ENCODE assay signal across 5 worm cellular contexts in the genomic region with DNA sequence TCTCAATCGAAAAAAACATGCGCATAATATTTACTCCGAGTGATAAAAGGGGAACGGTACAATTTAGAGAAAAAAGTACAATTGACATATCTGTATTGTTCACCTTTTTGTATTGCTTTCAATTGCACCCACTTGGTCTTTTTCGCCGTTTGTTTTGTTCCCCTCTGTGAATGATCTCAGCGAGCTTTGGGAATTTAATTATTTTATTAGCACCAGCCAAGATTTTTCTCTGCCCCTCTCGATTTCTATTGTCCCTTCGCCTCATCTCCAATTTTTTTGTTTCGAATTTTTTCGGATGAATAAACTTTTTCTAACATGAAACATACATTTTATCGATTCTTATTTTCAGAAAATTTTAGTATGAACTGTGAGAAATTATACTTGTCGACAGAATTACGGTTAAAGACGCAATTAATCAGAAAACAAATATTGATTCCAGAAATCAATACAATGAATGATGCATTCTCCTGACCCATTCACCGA.
TF ChIP-seq lines count a peak whose summit lies in the region.

A gene (plus strand): TSS at position 433 of the 483 bp plus-strand sequence.

TF ChIP-seq in whole organism, L1 larva, 84 proteins besides CTCF, POLR2A, EP300 and RAD21:
- TF ChIP-seq aly-2 (tag; optimal IDR thresholded peaks at IDR 0.05; lab: Kevin White, UChicago): peak; percentile 59
- TF ChIP-seq mep-1 (tag; optimal IDR thresholded peaks at IDR 0.05; lab: Kevin White, UChicago): no peak
- no peak for TF ChIP-seq efl-1 (optimal IDR thresholded peaks at IDR 0.05; lab: Kevin White, UChicago)
- TF ChIP-seq efl-1 (GFP tag; optimal IDR thresholded peaks at IDR 0.05 in 1 of 2; lab: Kevin White, UChicago): peak in 1 of 2 experiments; percentile 65
- no peak for TF ChIP-seq dpl-1 (GFP tag; optimal IDR thresholded peaks at IDR 0.05; lab: Kevin White, UChicago)
- peak; percentile 31 for TF ChIP-seq lin-14 (GFP tag; optimal IDR thresholded peaks at IDR 0.05; lab: Kevin White, UChicago)

TF ChIP-seq in whole organism, L4 larva, 104 proteins besides CTCF, POLR2A, EP300 and RAD21 (continues in another document):
- no peak for TF ChIP-seq mep-1 (tag; optimal IDR thresholded peaks at IDR 0.05; lab: Kevin White, UChicago)
- TF ChIP-seq lin-38 (GFP tag; IDR thresholded peaks at IDR 0.05; lab: Robert Waterston, UW): 0 out of 2 replicates have a peak, but pooled peaks have one; percentile 32
- TF ChIP-seq egl-27 (tag; optimal IDR thresholded peaks at IDR 0.05; lab: Kevin White, UChicago): no peak
- TF ChIP-seq ztf-7 (tag; optimal IDR thresholded peaks at IDR 0.05; lab: Kevin White, UChicago): no peak
- TF ChIP-seq F49E8.2 (tag; optimal IDR thresholded peaks at IDR 0.05; lab: Kevin White, UChicago; ENCODE audit: borderline replicate concordance): no peak
- no peak for TF ChIP-seq T20F7.1 (GFP tag; optimal IDR thresholded peaks at IDR 0.05; lab: Kevin White, UChicago)
- no peak for TF ChIP-seq snpc-4 (tag; optimal IDR thresholded peaks at IDR 0.05; lab: Kevin White, UChicago)
- no peak for TF ChIP-seq Y75B8A.6 (GFP tag; IDR thresholded peaks at IDR 0.05; lab: Robert Waterston, UW)
- 0 out of 2 replicates have a peak, but pooled peaks have one; percentile 45 for TF ChIP-seq arid-1 (GFP tag; conservative IDR thresholded peaks at IDR 0.05; lab: Robert Waterston, UW)
- TF ChIP-seq ama-1 (optimal IDR thresholded peaks at IDR 0.05; lab: Kevin White, UChicago): peak; percentile 8
- TF ChIP-seq saeg-2 (GFP tag; IDR thresholded peaks at IDR 0.05; lab: Robert Waterston, UW): no peak
- TF ChIP-seq daf-19 (GFP tag; conservative IDR thresholded peaks at IDR 0.05; lab: Robert Waterston, UW): no peak
- no peak for TF ChIP-seq daf-16 (GFP tag; optimal IDR thresholded peaks at IDR 0.05; lab: Kevin White, UChicago)
- TF ChIP-seq daf-16 (tag; optimal IDR thresholded peaks at IDR 0.05; lab: Kevin White, UChicago): no peak
- TF ChIP-seq unc-62 (GFP tag; optimal IDR thresholded peaks at IDR 0.05 in 1 of 2; lab: Kevin White, UChicago): peak in 1 of 2 experiments; percentile 61
- no peak for TF ChIP-seq unc-62 (tag; optimal IDR thresholded peaks at IDR 0.05; lab: Kevin White, UChicago)
- no peak for TF ChIP-seq ZK546.5 (tag; optimal IDR thresholded peaks at IDR 0.05; lab: Kevin White, UChicago)
- no peak for TF ChIP-seq Y105C5A.15 (GFP tag; IDR thresholded peaks at IDR 0.05; lab: Robert Waterston, UW)
- TF ChIP-seq ZK337.2 (GFP tag; IDR thresholded peaks at IDR 0.05; lab: Robert Waterston, UW): no peak
- TF ChIP-seq mxl-3 (GFP tag; optimal IDR thresholded peaks at IDR 0.05; lab: Kevin White, UChicago): no peak

TF ChIP-seq in whole organism, late embryonic, 69 proteins besides CTCF, POLR2A, EP300 and RAD21:
- TF ChIP-seq unc-42 (tag; optimal IDR thresholded peaks at IDR 0.05; lab: Kevin White, UChicago) (peak; percentile 40), fkh-10 (GFP tag; optimal IDR thresholded peaks at IDR 0.05; lab: Kevin White, UChicago) (no peak)

TF ChIP-seq in whole organism, mixed stage, embryonic, 35 proteins besides CTCF, POLR2A, EP300 and RAD21:
- TF ChIP-seq ces-1 (GFP tag; optimal IDR thresholded peaks at IDR 0.05; lab: Kevin White, UChicago) (peak; percentile 64), elt-3 (tag; optimal IDR thresholded peaks at IDR 0.05; lab: Kevin White, UChicago) (no peak), flh-1 (GFP tag; optimal IDR thresholded peaks at IDR 0.05; lab: Kevin White, UChicago) (no peak), tbx-8 (GFP tag; optimal IDR thresholded peaks at IDR 0.05; lab: Kevin White, UChicago) (no peak), sptf-1 (tag; optimal IDR thresholded peaks at IDR 0.05; lab: Kevin White, UChicago) (no peak), ceh-83 (GFP tag; optimal IDR thresholded peaks at IDR 0.05; lab: Kevin White, UChicago) (no peak), mab-5 (tag; optimal IDR thresholded peaks at IDR 0.05; lab: Kevin White, UChicago) (no peak), ceh-39 (tag; optimal IDR thresholded peaks at IDR 0.05; lab: Kevin White, UChicago) (no peak)
TF ChIP-seq in whole organism, mixed stage, embryonic: peak in this region for 1.

TF ChIP-seq in whole organism, young adult, 124 proteins besides CTCF, POLR2A, EP300 and RAD21 (continues in another document):
- TF ChIP-seq nfyb-1 (GFP tag; IDR thresholded peaks at IDR 0.05; lab: Robert Waterston, UW): 0 out of 2 replicates have a peak, but pooled peaks have one; percentile 29
- TF ChIP-seq F52B5.7 (tag; optimal IDR thresholded peaks at IDR 0.05; lab: Kevin White, UChicago): no peak
- TF ChIP-seq cebp-1 (GFP tag; IDR thresholded peaks at IDR 0.05; lab: Robert Waterston, UW): no peak
- TF ChIP-seq cebp-1 (tag; optimal IDR thresholded peaks at IDR 0.05; lab: Kevin White, UChicago): peak; percentile 11
- no peak for TF ChIP-seq mxl-1 (tag; optimal IDR thresholded peaks at IDR 0.05; lab: Kevin White, UChicago)
- no peak for TF ChIP-seq lsy-27 (tag; optimal IDR thresholded peaks at IDR 0.05; lab: Kevin White, UChicago; ENCODE audit: borderline replicate concordance, insufficient read depth)
- peak; percentile 45; the same call in 1 of the 2 replicates for TF ChIP-seq rcor-1 (GFP tag; IDR thresholded peaks at IDR 0.05; lab: Robert Waterston, UW)
- no peak for TF ChIP-seq unc-62 (GFP tag; optimal IDR thresholded peaks at IDR 0.05; lab: Kevin White, UChicago)
- no peak for TF ChIP-seq lir-1 (GFP tag; conservative IDR thresholded peaks at IDR 0.05; lab: Robert Waterston, UW)
- no peak for TF ChIP-seq Y67H2A.10 (GFP tag; conservative IDR thresholded peaks at IDR 0.05; lab: Robert Waterston, UW)
- TF ChIP-seq Y79H2A.3 (GFP tag; conservative IDR thresholded peaks at IDR 0.05; lab: Robert Waterston, UW): no peak
- no peak for TF ChIP-seq unc-130 (GFP tag; optimal IDR thresholded peaks at IDR 0.05; lab: Kevin White, UChicago)
- peak; percentile 84 for TF ChIP-seq F39B2.1 (GFP tag; IDR thresholded peaks at IDR 0.05; lab: Robert Waterston, UW)
- TF ChIP-seq him-1 (tag; optimal IDR thresholded peaks at IDR 0.05; lab: Kevin White, UChicago): no peak
- no peak for TF ChIP-seq hrde-1 (tag; optimal IDR thresholded peaks at IDR 0.05; lab: Kevin White, UChicago; ENCODE audit: borderline replicate concordance)
- no peak for TF ChIP-seq T07F8.4 (tag; optimal IDR thresholded peaks at IDR 0.05; lab: Kevin White, UChicago)
- TF ChIP-seq repo-1 (tag; optimal IDR thresholded peaks at IDR 0.05; lab: Kevin White, UChicago): no peak
- no peak for TF ChIP-seq C17E4.6 (GFP tag; IDR thresholded peaks at IDR 0.05; lab: Robert Waterston, UW)
- TF ChIP-seq rpc-1 (optimal IDR thresholded peaks at IDR 0.05; lab: Kevin White, UChicago): no peak
- TF ChIP-seq rpc-1 (tag; optimal IDR thresholded peaks at IDR 0.05; lab: Kevin White, UChicago): no peak
- TF ChIP-seq attf-3 (GFP tag; conservative IDR thresholded peaks at IDR 0.05; lab: Robert Waterston, UW): no peak
- no peak for TF ChIP-seq hlh-26 (GFP tag; conservative IDR thresholded peaks at IDR 0.05; lab: Robert Waterston, UW)
- TF ChIP-seq nhr-27 (tag; optimal IDR thresholded peaks at IDR 0.05; lab: Kevin White, UChicago): peak; percentile 78
- no peak for TF ChIP-seq snpc-1.3 (tag; optimal IDR thresholded peaks at IDR 0.05; lab: Kevin White, UChicago; ENCODE audit: insufficient read depth)
- no peak for TF ChIP-seq F57A8.1 (GFP tag; optimal IDR thresholded peaks at IDR 0.05; lab: Kevin White, UChicago)
- TF ChIP-seq ccch-3 (GFP tag; optimal IDR thresholded peaks at IDR 0.05; lab: Kevin White, UChicago): no peak
- TF ChIP-seq F23B12.7 (tag; optimal IDR thresholded peaks at IDR 0.05; lab: Kevin White, UChicago; ENCODE audit: insufficient read depth): no peak
- TF ChIP-seq attf-6 (GFP tag; IDR thresholded peaks at IDR 0.05; lab: Robert Waterston, UW): no peak
- TF ChIP-seq ceh-40 (GFP tag; IDR thresholded peaks at IDR 0.05; lab: Robert Waterston, UW): no peak
- TF ChIP-seq snpc-1.1 (tag; optimal IDR thresholded peaks at IDR 0.05; lab: Kevin White, UChicago; ENCODE audit: insufficient read depth): no peak
- no peak for TF ChIP-seq madf-10 (tag; optimal IDR thresholded peaks at IDR 0.05; lab: Kevin White, UChicago)
- TF ChIP-seq akir-1 (GFP tag; optimal IDR thresholded peaks at IDR 0.05; lab: Kevin White, UChicago): no peak
- TF ChIP-seq lin-40 (tag; optimal IDR thresholded peaks at IDR 0.05; lab: Kevin White, UChicago): no peak
- no peak for TF ChIP-seq F33H1.4 (GFP tag; IDR thresholded peaks at IDR 0.05; lab: Robert Waterston, UW)
- TF ChIP-seq zfh-2 (GFP tag; conservative IDR thresholded peaks at IDR 0.05; lab: Robert Waterston, UW): no peak
- no peak for TF ChIP-seq pha-4 (tag; optimal IDR thresholded peaks at IDR 0.05; lab: Kevin White, UChicago)
- TF ChIP-seq F10E7.11 (tag; optimal IDR thresholded peaks at IDR 0.05; lab: Kevin White, UChicago): no peak
- TF ChIP-seq cebp-2 (GFP tag; IDR thresholded peaks at IDR 0.05; lab: Robert Waterston, UW): no peak
- TF ChIP-seq sdz-38 (tag; optimal IDR thresholded peaks at IDR 0.05; lab: Kevin White, UChicago): no peak
- TF ChIP-seq ekl-4 (GFP tag; IDR thresholded peaks at IDR 0.05; lab: Robert Waterston, UW): 0 out of 2 replicates have a peak, but pooled peaks have one; percentile 10
- TF ChIP-seq madf-3 (GFP tag; IDR thresholded peaks at IDR 0.05; lab: Robert Waterston, UW): no peak
- TF ChIP-seq ztf-3 (GFP tag; optimal IDR thresholded peaks at IDR 0.05; lab: Kevin White, UChicago): no peak
- no peak for TF ChIP-seq ztf-22 (GFP tag; optimal IDR thresholded peaks at IDR 0.05; lab: Kevin White, UChicago)
- no peak for TF ChIP-seq aptf-2 (GFP tag; conservative IDR thresholded peaks at IDR 0.05; lab: Robert Waterston, UW)
- TF ChIP-seq rec-8 (tag; optimal IDR thresholded peaks at IDR 0.05; lab: Kevin White, UChicago): no peak
- TF ChIP-seq T26A5.8 (tag; optimal IDR thresholded peaks at IDR 0.05; lab: Kevin White, UChicago): no peak
- TF ChIP-seq mel-28 (tag; optimal IDR thresholded peaks at IDR 0.05; lab: Kevin White, UChicago; ENCODE audit: borderline replicate concordance): no peak
- peak; percentile 73 for TF ChIP-seq B0336.3 (GFP tag; IDR thresholded peaks at IDR 0.05; lab: Robert Waterston, UW)
- no peak for TF ChIP-seq let-607 (tag; optimal IDR thresholded peaks at IDR 0.05; lab: Kevin White, UChicago)
- no peak for TF ChIP-seq ztf-26 (tag; optimal IDR thresholded peaks at IDR 0.05; lab: Kevin White, UChicago)
- TF ChIP-seq F49E8.2 (tag; optimal IDR thresholded peaks at IDR 0.05; lab: Kevin White, UChicago; ENCODE audit: insufficient read depth): no peak
- peak; percentile 36; the same call in 1 of the 2 replicates for TF ChIP-seq ceh-100 (GFP tag; IDR thresholded peaks at IDR 0.05; lab: Robert Waterston, UW)
- peak; percentile 4 for TF ChIP-seq tbx-9 (tag; optimal IDR thresholded peaks at IDR 0.05; lab: Kevin White, UChicago; ENCODE audit: borderline replicate concordance)
